Fruit fly (Drosophila melanogaster) whole organism, wandering third instar larva: ENCODE data around the gene Mabi.
A peak's percentile ranks its signal among the peaks of the same experiment; 100 is the strongest.
"Not testable (repeated sequence)": the region's sequence is repeated elsewhere in the genome, so short reads cannot be mapped to it uniquely, and the experiment has no call there.

Experiments used
- Myc ChIP-seq: fragments of >200 bp; optimal IDR thresholded peaks from 2 replicates; lab custom pipeline; 2017
- N ChIP-seq: fragments of >200 bp; optimal IDR thresholded peaks from 2 replicates; lab custom pipeline; 2018; ENCODE audit warnings: missing biosample characterization, missing external identifiers, missing genetic modification characterization
- OdsH ChIP-seq: fragments of 200-800 bp; sonication (Bioruptor generic); optimal IDR thresholded peaks from 2 replicates; lab custom pipeline; 2016; ENCODE audit warnings: missing biosample characterization, mild to moderate bottlenecking, missing genetic modification characterization
- dl ChIP-seq, 2 experiments: fragments of 175-275, 200-275 bp in 1 of 2; fragments of 200-275 bp in 1 of 2; sonication (Bioruptor generic); optimal IDR thresholded peaks; lab custom pipeline; 2018; ENCODE audit warnings: mild to moderate bottlenecking in 2 of 2, missing biosample characterization in 2 of 2, missing genetic modification characterization in 2 of 2, moderate library complexity in 2 of 2; ENCODE audit not compliant: partially characterized antibody in 2 of 2, insufficient read depth in 1 of 2
- ey ChIP-seq: fragments of 200-800 bp; sonication (Bioruptor generic); optimal IDR thresholded peaks from 2 replicates; lab custom pipeline; 2016; ENCODE audit warnings: missing biosample characterization, missing genetic modification characterization
- sv ChIP-seq: fragments of 200-800 bp; sonication (Bioruptor generic); optimal IDR thresholded peaks from 3 replicates; lab custom pipeline; 2016; ENCODE audit warnings: missing biosample characterization, missing genetic modification characterization
- usp ChIP-seq: fragments of >200 bp; optimal IDR thresholded peaks from 2 replicates; lab custom pipeline; 2017; ENCODE audit warnings: missing biosample characterization, missing genetic modification characterization

- TF ChIP-seq sv (GFP tag; lab: Kevin White, UChicago); N (GFP tag; lab: Kevin White, UChicago); usp (GFP tag; lab: Kevin White, UChicago); dl (GFP tag; optimal IDR thresholded peaks at IDR 0.05; lab: Kevin White, UChicago; ENCODE audit: insufficient read depth in 1 of 2, partially characterized antibody in 2 of 2): not testable (repeated sequence)
- TF ChIP-seq OdsH: peak; percentile 25
- TF ChIP-seq Myc (lab: Kevin White, UChicago): peak; percentile 5
- TF ChIP-seq ey (GFP tag; lab: Kevin White, UChicago): peak; percentile 6
Measured at dm6 chr2L:13215640-13216129, 18.8 kb downstream of the Mabi start.
